Fruit fly (Drosophila melanogaster) whole organism, embryonic: ENCODE results near the gene dao.
A peak's percentile ranks its signal among the peaks of the same experiment; 100 is the strongest.

Experiments
- Blimp-1 ChIP-seq: fragments of 200-800 bp; sonication (Bioruptor generic); optimal IDR thresholded peaks from 3 replicates; lab custom pipeline; 2018; ENCODE audit warnings: missing biosample characterization, missing genetic modification characterization, mild to moderate bottlenecking, moderate library complexity, missing genetic modification reagents
- CG1024 ChIP-seq: fragments of 200-800 bp; sonication (Bioruptor generic); IDR thresholded peaks from 2 replicates; pipeline ENCODE4 v1.3.6; 2022; ENCODE audit warnings: missing biosample characterization, missing genetic modification characterization
- CG10274 ChIP-seq: fragments of 200-800 bp; sonication (Bioruptor generic); optimal IDR thresholded peaks from 3 replicates; lab custom pipeline; 2017; ENCODE audit warnings: missing biosample characterization, mild to moderate bottlenecking, missing genetic modification characterization
- CG10654 ChIP-seq: fragments of 200-800 bp; sonication (Bioruptor generic); optimal IDR thresholded peaks from 2 replicates; lab custom pipeline; 2016; ENCODE audit warnings: missing biosample characterization, missing genetic modification characterization
- CG11456 ChIP-seq: fragments of 200-800 bp; sonication (Bioruptor generic); IDR thresholded peaks from 3 replicates; pipeline ENCODE4 v1.3.6; 2022; ENCODE audit warnings: missing biosample characterization, missing genetic modification characterization
- CG11504 ChIP-seq: fragments of 200-800 bp; sonication (Bioruptor generic); optimal IDR thresholded peaks from 3 replicates; lab custom pipeline; 2019; ENCODE audit warnings: missing biosample characterization, mild to moderate bottlenecking, missing genetic modification characterization, moderate library complexity
- CG11696 ChIP-seq: fragments of 200-800 bp; sonication (Bioruptor generic); IDR thresholded peaks from 2 replicates; pipeline ENCODE4 v1.3.6; 2022; ENCODE audit warnings: missing biosample characterization, missing genetic modification characterization
- CG12299 ChIP-seq: fragments of 200-800 bp; sonication (Bioruptor generic); optimal IDR thresholded peaks from 2 replicates; lab custom pipeline; 2018; ENCODE audit warnings: missing biosample characterization, mild to moderate bottlenecking, missing genetic modification characterization
- CG13123 ChIP-seq: fragments of 200-800 bp; sonication (Bioruptor generic); optimal IDR thresholded peaks from 2 replicates; lab custom pipeline; 2016; ENCODE audit warnings: missing biosample characterization, missing genetic modification characterization
- CG14860 ChIP-seq: fragments of 200-800 bp; sonication (Bioruptor generic); IDR thresholded peaks from 3 replicates; pipeline ENCODE4 v1.3.6; 2022; ENCODE audit warnings: missing biosample characterization, missing genetic modification characterization; ENCODE audit not compliant: partially characterized antibody
- CG17186 ChIP-seq: fragments of 200-800 bp; sonication (Bioruptor generic); optimal IDR thresholded peaks from 3 replicates; lab custom pipeline; 2017; ENCODE audit warnings: missing biosample characterization, missing genetic modification reagents, missing genetic modification characterization
- CG30431 ChIP-seq: fragments of 200-800 bp; sonication (Bioruptor generic); optimal IDR thresholded peaks from 2 replicates; lab custom pipeline; 2017; ENCODE audit warnings: missing biosample characterization, missing genetic modification characterization
- CG3838 ChIP-seq: fragments of 200-800 bp; sonication (Bioruptor generic); optimal IDR thresholded peaks from 3 replicates; lab custom pipeline; 2016; ENCODE audit warnings: missing biosample characterization, missing genetic modification characterization
- CG3995 ChIP-seq: fragments of 200-800 bp; sonication (Bioruptor generic); optimal IDR thresholded peaks from 3 replicates; lab custom pipeline; 2016; ENCODE audit warnings: missing biosample characterization, missing genetic modification characterization
- CG4424 ChIP-seq: fragments of 200-800 bp; sonication (Bioruptor generic); optimal IDR thresholded peaks from 3 replicates; lab custom pipeline; 2016; ENCODE audit warnings: missing biosample characterization, missing genetic modification characterization
- CG6813 ChIP-seq: fragments of 200-800 bp; sonication (Bioruptor generic); optimal IDR thresholded peaks from 2 replicates; lab custom pipeline; 2017; ENCODE audit warnings: missing biosample characterization, missing genetic modification characterization, mild to moderate bottlenecking, moderate library complexity, missing genetic modification reagents
- CG9932 ChIP-seq: fragments of 200-800 bp; sonication (Bioruptor generic); IDR thresholded peaks from 2 replicates; pipeline ENCODE4 v1.3.6; 2022; ENCODE audit warnings: missing biosample characterization, missing genetic modification characterization
- CTCF ChIP-seq: fragments of 200-800 bp; sonication (Bioruptor generic); optimal IDR thresholded peaks from 2 replicates; lab custom pipeline; 2017; ENCODE audit warnings: missing biosample characterization, mild to moderate bottlenecking, missing genetic modification characterization, moderate library complexity
- Deaf1 ChIP-seq: fragments of 200-800 bp; optimal IDR thresholded peaks from 3 replicates; lab custom pipeline; 2019; ENCODE audit warnings: missing biosample characterization, mild to moderate bottlenecking, missing genetic modification characterization, moderate library complexity
- Doc3 ChIP-seq: fragments of 200-800 bp; sonication (Bioruptor generic); IDR thresholded peaks from 3 replicates; pipeline ENCODE4 v1.3.6; 2022; ENCODE audit warnings: missing biosample characterization, missing genetic modification characterization; ENCODE audit not compliant: partially characterized antibody
- Ets65A ChIP-seq: fragments of 200-800 bp; sonication (Bioruptor generic); peaks from one replicate; lab custom pipeline; 2016; ENCODE audit warnings: missing biosample characterization, missing genetic modification characterization
- Lhr ChIP-seq: fragments of 200-800 bp; sonication (Bioruptor generic); optimal IDR thresholded peaks from 3 replicates; lab custom pipeline; 2017; ENCODE audit warnings: mild to moderate bottlenecking, missing biosample characterization, missing genetic modification reagents, missing genetic modification characterization
- NC2β ChIP-seq: fragments of 200-800 bp; sonication (Bioruptor generic); optimal IDR thresholded peaks from 2 replicates; lab custom pipeline; 2016; ENCODE audit warnings: missing biosample characterization, missing genetic modification characterization
- Nf-YB ChIP-seq: fragments of 200-800 bp; sonication (Bioruptor generic); optimal IDR thresholded peaks from 3 replicates; lab custom pipeline; 2019; ENCODE audit warnings: missing biosample characterization, mild to moderate bottlenecking, missing genetic modification characterization, moderate library complexity
- Ptx1 ChIP-seq: fragments of 200-800 bp; sonication (Bioruptor generic); IDR thresholded peaks from 2 replicates; pipeline ENCODE4 v1.3.6; 2022; ENCODE audit warnings: missing biosample characterization, missing genetic modification characterization
- Usf ChIP-seq: fragments of 200-800 bp; sonication (Bioruptor generic); optimal IDR thresholded peaks from 2 replicates; lab custom pipeline; 2017; ENCODE audit warnings: missing genotype, missing biosample characterization, missing genetic modification characterization
- Xrp1 ChIP-seq: fragments of 200-800 bp; sonication (Bioruptor generic); IDR thresholded peaks from 2 replicates; pipeline ENCODE4 v1.3.6; 2022; ENCODE audit warnings: missing biosample characterization, missing genetic modification characterization
- ato ChIP-seq: fragments of 200-800 bp; sonication (Bioruptor generic); IDR thresholded peaks from 2 replicates; pipeline ENCODE4 v1.3.6; 2022; ENCODE audit warnings: missing biosample characterization, missing genetic modification characterization; ENCODE audit not compliant: partially characterized antibody
- bigmax ChIP-seq: fragments of 200-800 bp; sonication (Bioruptor generic); optimal IDR thresholded peaks from 2 replicates; lab custom pipeline; 2018; ENCODE audit warnings: missing biosample characterization, mild to moderate bottlenecking, missing genetic modification characterization
- cas ChIP-seq: fragments of 200-800 bp; sonication (Bioruptor generic); IDR thresholded peaks from 2 replicates; pipeline ENCODE4 v1.3.6; 2022; ENCODE audit warnings: missing biosample characterization, missing genetic modification characterization
- cg ChIP-seq: fragments of 200-800 bp; sonication (Bioruptor generic); optimal IDR thresholded peaks from 3 replicates; lab custom pipeline; 2019; ENCODE audit warnings: missing biosample characterization, mild to moderate bottlenecking, missing genetic modification characterization, moderate library complexity
- corto ChIP-seq: fragments of 200-800 bp; sonication (Bioruptor generic); optimal IDR thresholded peaks from 2 replicates; lab custom pipeline; 2016; ENCODE audit warnings: missing biosample characterization, mild to moderate bottlenecking, missing genetic modification characterization, moderate library complexity
- da ChIP-seq: fragments of 200-800 bp; sonication (Bioruptor generic); optimal IDR thresholded peaks from 2 replicates; lab custom pipeline; 2016; ENCODE audit warnings: missing biosample characterization, missing genetic modification characterization
- disco-r ChIP-seq: fragments of 200-800 bp; sonication (Bioruptor generic); optimal IDR thresholded peaks from 2 replicates; lab custom pipeline; 2016; ENCODE audit warnings: missing biosample characterization, missing genetic modification characterization
- dysf ChIP-seq: fragments of 200-800 bp; sonication (Bioruptor generic); IDR thresholded peaks from 3 replicates; pipeline ENCODE4 v1.3.6; 2022; ENCODE audit warnings: missing biosample characterization, missing genetic modification characterization
- en ChIP-seq: fragments of 200-800 bp; sonication (Bioruptor generic); optimal IDR thresholded peaks from 2 replicates; lab custom pipeline; 2016; ENCODE audit warnings: missing biosample characterization, missing genetic modification characterization
- eyg ChIP-seq: fragments of 200-800 bp; sonication (Bioruptor generic); optimal IDR thresholded peaks from 3 replicates; lab custom pipeline; 2016; ENCODE audit warnings: missing biosample characterization, missing genetic modification characterization
- gem ChIP-seq: fragments of 200-800 bp; sonication (Bioruptor generic); optimal IDR thresholded peaks from 2 replicates; lab custom pipeline; 2019; ENCODE audit warnings: missing biosample characterization, mild to moderate bottlenecking, missing genetic modification characterization, moderate library complexity
- gsb-n ChIP-seq: fragments of 200-800 bp; sonication (Bioruptor generic); optimal IDR thresholded peaks from 3 replicates; lab custom pipeline; 2018; ENCODE audit warnings: missing biosample characterization, mild to moderate bottlenecking, missing genetic modification characterization
- insv ChIP-seq, 2 experiments: fragments of 200-800 bp; sonication (Bioruptor generic); optimal IDR thresholded peaks; 3 replicates each; lab custom pipeline; 2016 to 2018; ENCODE audit warnings: missing biosample characterization in 2 of 2, missing genetic modification characterization in 2 of 2
- inv ChIP-seq: fragments of 200-800 bp; sonication (Bioruptor generic); IDR thresholded peaks from 2 replicates; pipeline ENCODE4 v1.3.6; 2022; ENCODE audit warnings: missing biosample characterization, missing genetic modification characterization; ENCODE audit not compliant: partially characterized antibody
- kah ChIP-seq: fragments of 200-800 bp; sonication (Bioruptor generic); optimal IDR thresholded peaks from 2 replicates; lab custom pipeline; 2018; ENCODE audit warnings: missing biosample characterization, mild to moderate bottlenecking, missing genetic modification characterization
- lab ChIP-seq: fragments of 200-800 bp; sonication (Bioruptor generic); optimal IDR thresholded peaks from 3 replicates; lab custom pipeline; 2017; ENCODE audit warnings: missing biosample characterization, missing genetic modification characterization, mild to moderate bottlenecking, moderate library complexity, missing genetic modification reagents
- phol ChIP-seq: fragments of 200-800 bp; sonication (Bioruptor generic); optimal IDR thresholded peaks from 3 replicates; lab custom pipeline; 2018; ENCODE audit warnings: missing biosample characterization, mild to moderate bottlenecking, missing genetic modification characterization, moderate library complexity
- row ChIP-seq: fragments of 200-800 bp; sonication (Bioruptor generic); IDR thresholded peaks from 3 replicates; pipeline ENCODE4 v1.3.6; 2022; ENCODE audit warnings: missing biosample characterization, missing genetic modification characterization
- run ChIP-seq: fragments of 200-800 bp; sonication (Bioruptor generic); optimal IDR thresholded peaks from 3 replicates; lab custom pipeline; 2018; ENCODE audit warnings: missing biosample characterization, mild to moderate bottlenecking, missing genetic modification characterization
- sens ChIP-seq: fragments of 200-800 bp; sonication (Bioruptor generic); peaks from one replicate; lab custom pipeline; 2016; ENCODE audit warnings: missing biosample characterization, missing genetic modification characterization
- sob ChIP-seq: fragments of 200-800 bp; sonication (Bioruptor generic); IDR thresholded peaks from 2 replicates; pipeline ENCODE4 v1.3.6; 2022; ENCODE audit warnings: missing biosample characterization, missing genetic modification characterization
- twi ChIP-seq: fragments of 200-800 bp; optimal IDR thresholded peaks from 2 replicates; lab custom pipeline; 2019; ENCODE audit warnings: missing biosample characterization, mild to moderate bottlenecking, missing genetic modification characterization, moderate library complexity
- wek ChIP-seq: fragments of 200-800 bp; sonication (Bioruptor generic); optimal IDR thresholded peaks from 3 replicates; lab custom pipeline; 2018; ENCODE audit warnings: missing biosample characterization, mild to moderate bottlenecking, missing genetic modification characterization, moderate library complexity
- zfh1 ChIP-seq: fragments of 200-800 bp; sonication (Bioruptor generic); IDR thresholded peaks from 3 replicates; pipeline ENCODE4 v1.3.6; 2022; ENCODE audit warnings: missing biosample characterization, missing genetic modification characterization

The dao gene

DNA sequence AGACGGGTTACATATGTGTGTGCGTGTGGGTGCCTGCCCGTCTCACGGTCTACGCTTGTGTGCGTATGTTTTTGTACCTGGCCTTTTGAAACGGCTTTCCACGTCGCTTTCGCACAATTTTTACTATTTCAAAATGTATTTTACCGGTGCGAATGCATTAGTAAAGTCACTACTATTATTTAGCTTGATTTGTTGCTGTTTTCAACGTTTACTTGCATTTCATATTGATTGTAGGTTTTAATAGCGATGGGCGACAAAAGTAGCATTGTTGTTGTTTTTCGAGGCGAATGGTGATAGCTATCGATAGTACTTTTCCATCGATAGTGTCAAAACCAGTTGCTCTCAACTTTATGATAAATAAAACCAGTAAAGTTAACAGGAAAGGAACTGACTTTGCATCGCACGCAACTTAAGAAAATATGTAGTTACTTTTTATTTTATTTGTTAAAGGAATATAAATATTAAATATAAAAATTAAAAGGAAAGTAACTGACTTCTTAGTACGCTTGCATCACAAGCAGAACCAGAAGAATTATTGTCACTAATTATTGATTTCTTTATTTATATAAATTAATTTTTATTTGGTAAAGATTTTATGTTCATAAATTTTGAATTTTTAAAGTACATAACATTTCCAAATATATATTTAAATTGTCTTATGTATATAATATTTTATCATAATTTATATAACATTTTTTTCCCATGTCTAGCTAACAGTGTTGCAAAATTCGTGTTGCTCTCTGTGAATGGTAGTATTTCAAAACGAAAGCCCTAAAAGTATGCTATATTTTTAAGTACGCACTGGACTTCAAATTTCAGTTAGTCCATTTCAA lies 23.3 kb downstream of the dao start, which contains the start of gene Cul3 (continued):
- TF ChIP-seq insv (GFP tag; optimal IDR thresholded peaks at IDR 0.05; lab: Kevin White, UChicago), result no peak
- peak; percentile 75 for TF ChIP-seq inv (GFP tag; lab: Robert Waterston, UW)
- peak; percentile 34; the same call in 1 of the 2 replicates for TF ChIP-seq ato
- no peak for TF ChIP-seq wek (GFP tag; lab: Kevin White, UChicago)
- TF ChIP-seq zfh1 (GFP tag; lab: Robert Waterston, UW), result 0 out of 3 replicates have a peak, but pooled peaks have one; percentile 3
- peak; percentile 63; the same call in 2 of the 3 replicates for TF ChIP-seq CG14860 (GFP tag; lab: Robert Waterston, UW)
- TF ChIP-seq CTCF (GFP tag; lab: Kevin White, UChicago), result no peak
- no peak for TF ChIP-seq kah (GFP tag; lab: Kevin White, UChicago)
- TF ChIP-seq CG12299 (tag; lab: Kevin White, UChicago), result peak; percentile 3
- no peak for TF ChIP-seq CG10654 (GFP tag; lab: Kevin White, UChicago)
- no peak for TF ChIP-seq Nf-YB
- no peak for TF ChIP-seq eyg (GFP tag; lab: Kevin White, UChicago)
- no peak for TF ChIP-seq CG1024
- TF ChIP-seq disco-r (GFP tag; lab: Kevin White, UChicago), result no peak
- no peak for TF ChIP-seq CG10274 (GFP tag; lab: Kevin White, UChicago)
- no peak for TF ChIP-seq twi (tag; lab: Kevin White, UChicago)
- no peak for TF ChIP-seq CG6813
- TF ChIP-seq CG30431, result no peak
- TF ChIP-seq cg, result peak; percentile 93
- TF ChIP-seq gsb-n (tag; lab: Kevin White, UChicago), result peak; percentile 1
- TF ChIP-seq Deaf1 (tag; lab: Kevin White, UChicago), result no peak
- no peak for TF ChIP-seq NC2β (GFP tag; lab: Kevin White, UChicago)
- no peak for TF ChIP-seq dysf (GFP tag; lab: Robert Waterston, UW)
- TF ChIP-seq corto (GFP tag; lab: Kevin White, UChicago), result no peak
- no peak for TF ChIP-seq Usf (GFP tag; lab: Kevin White, UChicago)
- peak; percentile 74 for TF ChIP-seq Doc3
- TF ChIP-seq CG11456 (GFP tag; lab: Robert Waterston, UW), result no peak
- no peak for TF ChIP-seq cas (GFP tag; lab: Robert Waterston, UW)
- TF ChIP-seq CG11696 (GFP tag; lab: Robert Waterston, UW), result no peak
- TF ChIP-seq bigmax (GFP tag; lab: Kevin White, UChicago), result no peak
- TF ChIP-seq CG13123 (GFP tag; lab: Kevin White, UChicago), result no peak
- no peak for TF ChIP-seq Blimp-1 (GFP tag; lab: Kevin White, UChicago)
- no peak for TF ChIP-seq sob
- no peak for TF ChIP-seq lab (GFP tag; lab: Kevin White, UChicago)
- no peak for TF ChIP-seq run (tag; lab: Kevin White, UChicago)
- TF ChIP-seq en, result no peak
- no peak for TF ChIP-seq da (GFP tag; lab: Kevin White, UChicago)

- TF ChIP-seq CG3838 (no peak), gem (tag; lab: Kevin White, UChicago) (peak; percentile 25), Lhr (GFP tag; lab: Kevin White, UChicago) (no peak), Xrp1 (GFP tag; lab: Robert Waterston, UW) (peak; percentile 42; the same call in 1 of the 2 replicates), Ets65A (GFP tag; lab: Kevin White, UChicago) (no peak), CG3995 (GFP tag; lab: Kevin White, UChicago) (no peak), CG9932 (0 out of 2 replicates have a peak, but pooled peaks have one; percentile 16), CG4424 (GFP tag; lab: Kevin White, UChicago) (peak; percentile 15), CG11504 (tag; lab: Kevin White, UChicago) (peak; percentile 95), phol (tag; lab: Kevin White, UChicago) (peak; percentile 22), row (GFP tag; lab: Robert Waterston, UW) (peak; percentile 29; the same call in 1 of the 3 replicates), sens (peak; percentile 77), Ptx1 (GFP tag; lab: Robert Waterston, UW) (peak; percentile 21; the same call in 1 of the 2 replicates), CG17186 (GFP tag; lab: Kevin White, UChicago) (no peak)
These were observed 24.9 kb downstream of the dao start for dm6 chr2L:15273521-15274123.
